Fruit fly (Drosophila melanogaster): ENCODE data around the gene CG5916.

- TF ChIP-seq Oli (tag; optimal IDR thresholded peaks at IDR 0.05) (no peak), CG7987 (GFP tag; optimal IDR thresholded peaks at IDR 0.05) (no peak), ftz-f1 (GFP tag; optimal IDR thresholded peaks at IDR 0.05) (no peak)
Measured at dm6 chr3R:16113124-16113523, 33.7 kb upstream of the CG5916 start.
